Worm (Caenorhabditis elegans): ENCODE results near the gene shl-1.

shl-1 gene

DNA sequence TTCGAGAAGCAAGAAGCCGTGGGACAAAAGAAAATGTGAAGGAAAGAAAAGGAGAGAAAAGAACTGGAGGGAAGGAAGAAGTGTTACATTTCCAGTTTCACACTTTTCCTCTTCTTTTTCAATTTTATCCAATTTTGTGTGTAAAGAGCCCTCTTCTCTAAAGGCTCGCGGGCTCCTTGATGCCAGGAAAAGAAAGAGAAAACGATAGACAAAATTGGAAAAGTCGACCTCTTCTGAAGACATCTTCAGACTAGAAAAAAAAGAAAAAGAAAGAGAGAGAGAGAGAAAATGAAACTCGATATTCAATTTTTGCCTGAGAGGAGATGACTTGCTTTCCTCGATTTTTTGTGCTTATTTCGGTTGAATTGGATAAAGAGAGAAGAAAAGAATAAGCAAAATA lies 1.1 kb upstream of the shl-1 start:
- TF ChIP-seq med-1 (GFP tag; optimal IDR thresholded peaks at IDR 0.05; ENCODE audit: insufficient read depth) (no peak), ref-1 (GFP tag; conservative IDR thresholded peaks at IDR 0.05) (no peak), T22C8.4 (GFP tag; IDR thresholded peaks at IDR 0.05) (no peak), ztf-23 (GFP tag; IDR thresholded peaks at IDR 0.05) (no peak), tab-1 (GFP tag; IDR thresholded peaks at IDR 0.05) (no peak), klf-2 (GFP tag; conservative IDR thresholded peaks at IDR 0.05) (no peak), ztf-29 (GFP tag; IDR thresholded peaks at IDR 0.05) (no peak), flt-1 (GFP tag; IDR thresholded peaks at IDR 0.05) (no peak), cog-1 (tag; optimal IDR thresholded peaks at IDR 0.05) (no peak)

DNA sequence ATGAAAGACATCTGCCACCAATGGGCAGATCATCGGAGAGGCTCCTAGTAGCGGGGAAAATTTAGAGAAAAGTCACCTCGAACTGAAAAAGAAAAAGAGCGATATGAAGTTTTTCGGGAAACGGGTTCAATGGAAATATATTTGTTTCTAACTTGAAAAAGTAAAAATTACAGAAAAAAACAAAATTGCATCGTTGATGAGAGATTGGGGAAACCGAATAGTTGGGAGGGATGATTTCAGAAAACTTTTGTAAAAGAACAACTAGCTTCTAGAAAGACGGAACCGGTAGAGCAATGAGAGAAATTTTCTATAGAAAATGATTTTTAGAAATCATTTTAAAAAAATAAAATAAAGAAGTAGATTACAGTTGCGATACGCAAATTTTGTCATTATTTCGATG lies 5.5 kb downstream of the shl-1 start:
- TF ChIP-seq med-1 (GFP tag; optimal IDR thresholded peaks at IDR 0.05; ENCODE audit: insufficient read depth) (no peak), ztf-23 (GFP tag; IDR thresholded peaks at IDR 0.05) (no peak), flt-1 (GFP tag; IDR thresholded peaks at IDR 0.05) (no peak), tab-1 (GFP tag; IDR thresholded peaks at IDR 0.05) (no peak), ref-1 (GFP tag; conservative IDR thresholded peaks at IDR 0.05) (no peak), cog-1 (tag; optimal IDR thresholded peaks at IDR 0.05) (no peak), klf-2 (GFP tag; conservative IDR thresholded peaks at IDR 0.05) (no peak), T22C8.4 (GFP tag; IDR thresholded peaks at IDR 0.05) (no peak), ztf-29 (GFP tag; IDR thresholded peaks at IDR 0.05) (no peak)

DNA sequence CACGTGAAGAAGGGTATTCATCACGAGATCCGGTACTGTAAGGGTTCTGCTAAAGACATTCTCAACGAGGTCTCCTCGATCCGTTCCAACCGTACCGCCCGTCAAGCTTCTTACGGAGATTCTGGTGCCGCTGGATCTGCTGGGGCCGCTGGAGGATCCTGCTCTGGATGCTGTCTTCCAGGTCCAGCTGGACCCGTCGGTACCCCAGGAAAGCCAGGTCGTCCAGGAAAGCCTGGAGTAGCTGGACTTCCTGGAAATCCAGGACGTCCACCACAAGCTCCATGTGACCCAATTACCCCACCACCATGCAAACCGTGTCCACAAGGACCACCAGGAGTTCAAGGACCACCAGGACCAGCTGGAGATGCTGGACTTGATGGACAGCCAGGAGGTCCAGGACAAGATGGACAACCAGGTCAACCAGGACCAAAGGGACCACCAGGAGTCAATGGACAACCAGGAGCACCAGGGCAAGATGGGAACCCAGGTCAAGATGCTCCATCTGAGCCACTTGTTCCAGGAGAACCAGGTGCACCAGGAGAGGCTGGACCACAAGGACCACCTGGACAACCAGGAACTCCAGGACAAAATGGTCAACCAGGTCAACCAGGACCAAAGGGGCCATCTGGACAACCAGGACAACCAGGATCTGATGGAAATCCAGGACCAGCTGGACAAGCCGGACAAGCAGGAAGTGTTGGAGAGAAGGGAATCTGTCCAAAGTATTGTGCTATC lies 6.4 kb downstream of the shl-1 start:
- TF ChIP-seq flt-1 (GFP tag; IDR thresholded peaks at IDR 0.05) (no peak), med-1 (GFP tag; optimal IDR thresholded peaks at IDR 0.05; ENCODE audit: insufficient read depth) (no peak), cog-1 (tag; optimal IDR thresholded peaks at IDR 0.05) (no peak), T22C8.4 (GFP tag; IDR thresholded peaks at IDR 0.05) (no peak), tab-1 (GFP tag; IDR thresholded peaks at IDR 0.05) (no peak), ref-1 (GFP tag; conservative IDR thresholded peaks at IDR 0.05) (no peak), ztf-29 (GFP tag; IDR thresholded peaks at IDR 0.05) (no peak), ztf-23 (GFP tag; IDR thresholded peaks at IDR 0.05) (no peak)

- TF ChIP-seq tab-1 (GFP tag; IDR thresholded peaks at IDR 0.05) (no peak), med-1 (GFP tag; optimal IDR thresholded peaks at IDR 0.05; ENCODE audit: insufficient read depth) (no peak), flt-1 (GFP tag; IDR thresholded peaks at IDR 0.05) (no peak)
Measured at ce11 chrIV:6376473-6377115, 7.3 kb downstream of the shl-1 start, which contains the start of the genes hrpf-2 and bli-6. hrpf-2 (minus strand) TSS chrIV:6376523. bli-6 (plus strand) TSS chrIV:6377065.

ce11 chrIV:6373721-6374120 lies 10.1 kb downstream of the shl-1 start:
- TF ChIP-seq cog-1 (tag; optimal IDR thresholded peaks at IDR 0.05) (no peak), T22C8.4 (GFP tag; IDR thresholded peaks at IDR 0.05) (no peak), flt-1 (GFP tag; IDR thresholded peaks at IDR 0.05) (no peak)

DNA sequence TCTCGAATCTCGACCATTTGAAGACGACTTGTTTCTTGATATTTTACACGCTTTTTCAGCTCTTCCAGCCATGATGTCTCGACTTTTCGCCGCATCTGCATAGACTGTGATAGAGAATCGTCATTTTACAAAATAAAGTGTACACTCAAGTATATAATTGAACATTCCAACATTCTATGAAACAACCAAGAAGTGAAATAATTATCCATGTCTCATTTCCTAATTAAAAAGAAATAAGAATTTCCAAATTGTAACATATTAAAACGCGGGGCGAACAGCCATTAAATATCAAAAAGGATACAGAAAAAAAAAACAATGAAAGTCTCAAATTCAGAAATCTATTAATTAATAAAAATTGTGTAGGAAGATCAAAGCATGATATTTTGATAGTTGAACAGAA lies 10.9 kb downstream of the shl-1 start, which contains the start of gene smg-3:
Gene smg-3 (minus strand): TSS at position 101 of the 400 bp plus-strand sequence.
- no peak for TF ChIP-seq ref-1 (GFP tag; conservative IDR thresholded peaks at IDR 0.05)
- TF ChIP-seq T22C8.4 (GFP tag; IDR thresholded peaks at IDR 0.05) = no peak
- TF ChIP-seq med-1 (GFP tag; optimal IDR thresholded peaks at IDR 0.05; ENCODE audit: insufficient read depth) = no peak
- no peak for TF ChIP-seq klf-2 (GFP tag; conservative IDR thresholded peaks at IDR 0.05)
- TF ChIP-seq flt-1 (GFP tag; IDR thresholded peaks at IDR 0.05) = no peak
- no peak for TF ChIP-seq ztf-23 (GFP tag; IDR thresholded peaks at IDR 0.05)
- TF ChIP-seq tab-1 (GFP tag; IDR thresholded peaks at IDR 0.05) = no peak
- TF ChIP-seq cog-1 (tag; optimal IDR thresholded peaks at IDR 0.05) = no peak
- TF ChIP-seq ztf-29 (GFP tag; IDR thresholded peaks at IDR 0.05) = no peak

DNA sequence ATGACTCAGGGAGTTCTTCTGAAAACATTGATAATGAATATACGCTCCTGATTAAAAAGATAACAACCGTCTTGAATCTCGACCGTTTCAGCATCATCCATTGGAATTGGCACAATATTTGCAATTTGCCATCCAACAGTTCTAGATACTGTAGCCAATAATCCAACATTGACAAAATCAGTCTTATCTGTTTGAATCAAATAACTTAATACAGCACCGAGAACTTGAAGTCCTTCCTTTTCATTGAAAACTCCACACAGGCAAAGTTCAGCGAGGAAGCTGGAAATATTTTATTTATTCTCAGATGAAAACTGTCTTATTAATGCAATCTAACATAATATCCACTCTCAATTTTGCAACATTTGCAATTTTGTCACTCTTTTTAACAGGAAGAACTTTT lies 11.6 kb downstream of the shl-1 start:
- TF ChIP-seq cog-1 (tag; optimal IDR thresholded peaks at IDR 0.05) (no peak), flt-1 (GFP tag; IDR thresholded peaks at IDR 0.05) (no peak), T22C8.4 (GFP tag; IDR thresholded peaks at IDR 0.05) (no peak), tab-1 (GFP tag; IDR thresholded peaks at IDR 0.05) (no peak)

ce11 chrIV:6369489-6369888 lies 14.4 kb downstream of the shl-1 start:
- TF ChIP-seq ref-1 (GFP tag; conservative IDR thresholded peaks at IDR 0.05) (no peak), med-1 (GFP tag; optimal IDR thresholded peaks at IDR 0.05; ENCODE audit: insufficient read depth) (no peak), klf-2 (GFP tag; conservative IDR thresholded peaks at IDR 0.05) (no peak), cog-1 (tag; optimal IDR thresholded peaks at IDR 0.05) (no peak), T22C8.4 (GFP tag; IDR thresholded peaks at IDR 0.05) (no peak), ztf-29 (GFP tag; IDR thresholded peaks at IDR 0.05) (no peak), tab-1 (GFP tag; IDR thresholded peaks at IDR 0.05) (no peak), flt-1 (GFP tag; IDR thresholded peaks at IDR 0.05) (no peak), ztf-23 (GFP tag; IDR thresholded peaks at IDR 0.05) (no peak)

DNA sequence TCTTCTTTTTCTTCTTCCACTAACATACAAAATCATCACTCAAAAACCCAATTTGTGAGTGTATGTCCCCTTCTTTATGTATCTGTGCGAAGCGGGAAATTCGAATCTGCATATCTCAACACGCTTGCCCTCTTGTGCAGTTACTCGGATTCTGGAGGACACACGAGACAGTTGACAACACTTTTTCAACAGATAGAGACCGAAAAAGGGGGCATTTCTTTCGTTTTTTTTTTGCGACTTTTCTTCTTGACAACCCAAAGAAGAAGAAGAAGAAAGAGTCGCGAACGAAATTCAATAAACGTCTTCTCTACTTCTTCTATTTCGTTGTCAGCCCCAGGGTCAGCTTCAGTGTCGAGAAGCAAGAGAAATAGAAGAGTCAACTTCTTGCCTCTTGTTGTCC lies 17.8 kb downstream of the shl-1 start:
- TF ChIP-seq tab-1 (GFP tag; IDR thresholded peaks at IDR 0.05) (no peak), ref-1 (GFP tag; conservative IDR thresholded peaks at IDR 0.05) (no peak), klf-2 (GFP tag; conservative IDR thresholded peaks at IDR 0.05) (no peak), flt-1 (GFP tag; IDR thresholded peaks at IDR 0.05) (no peak), med-1 (GFP tag; optimal IDR thresholded peaks at IDR 0.05; ENCODE audit: insufficient read depth) (no peak), ztf-29 (GFP tag; IDR thresholded peaks at IDR 0.05) (no peak), T22C8.4 (GFP tag; IDR thresholded peaks at IDR 0.05) (no peak)

DNA sequence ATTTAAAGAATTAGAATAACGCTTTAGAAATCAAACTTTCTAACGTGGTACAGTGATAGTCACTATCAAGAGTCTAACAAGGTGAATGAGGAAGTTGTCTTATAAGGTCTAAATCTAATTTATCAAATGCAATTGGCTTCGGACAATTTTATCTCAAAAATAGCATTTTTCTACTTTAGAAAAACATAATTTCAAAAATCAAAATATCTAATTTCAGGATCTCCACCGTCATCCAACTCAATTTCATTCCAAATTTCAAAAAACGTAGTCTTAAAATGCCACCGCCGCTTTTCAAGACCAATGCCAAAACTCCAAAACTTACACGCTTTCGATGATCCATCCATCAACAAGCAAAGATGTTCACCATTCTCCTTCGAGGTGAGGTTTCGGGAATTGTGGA lies 18.8 kb downstream of the shl-1 start, which contains the start of gene Y73B6BL.270:
Gene Y73B6BL.270 (plus strand): TSS at position 301 of the 400 bp plus-strand sequence.
- TF ChIP-seq klf-2 (GFP tag; conservative IDR thresholded peaks at IDR 0.05) (no peak), tab-1 (GFP tag; IDR thresholded peaks at IDR 0.05) (no peak), med-1 (GFP tag; optimal IDR thresholded peaks at IDR 0.05; ENCODE audit: insufficient read depth) (no peak), ztf-23 (GFP tag; IDR thresholded peaks at IDR 0.05) (no peak), cog-1 (tag; optimal IDR thresholded peaks at IDR 0.05) (no peak), ztf-29 (GFP tag; IDR thresholded peaks at IDR 0.05) (no peak), ref-1 (GFP tag; conservative IDR thresholded peaks at IDR 0.05) (no peak), flt-1 (GFP tag; IDR thresholded peaks at IDR 0.05) (no peak), T22C8.4 (GFP tag; IDR thresholded peaks at IDR 0.05) (no peak)

All from whole organism, midembryonic.